Fruit fly (Drosophila melanogaster) whole organism, embryonic: ENCODE measurements around the gene Pss.
A peak's percentile ranks its signal among the peaks of the same experiment; 100 is the strongest.

Source experiments
- Bteb2 ChIP-seq: fragments of 200-800 bp; sonication (Bioruptor generic); optimal IDR thresholded peaks from 2 replicates; lab custom pipeline; 2016; ENCODE audit warnings: missing biosample characterization, missing genetic modification characterization
- C15 ChIP-seq: fragments of 200-800 bp; sonication (Bioruptor generic); IDR thresholded peaks from 3 replicates; pipeline ENCODE4 v1.3.6; 2022; ENCODE audit warnings: missing biosample characterization, missing genetic modification characterization
- CG10979 ChIP-seq: fragments of 200-800 bp; sonication (Bioruptor generic); optimal IDR thresholded peaks from 2 replicates; lab custom pipeline; 2018; ENCODE audit warnings: missing biosample characterization, mild to moderate bottlenecking, missing genetic modification characterization, moderate library complexity
- CG12391 ChIP-seq: fragments of 200-800 bp; sonication (Bioruptor generic); optimal IDR thresholded peaks from 3 replicates; lab custom pipeline; 2018; ENCODE audit warnings: missing biosample characterization, mild to moderate bottlenecking, missing genetic modification characterization, moderate library complexity
- CG12659 ChIP-seq: fragments of 200-800 bp; sonication (Bioruptor generic); optimal IDR thresholded peaks from 3 replicates; lab custom pipeline; 2017; ENCODE audit warnings: mild to moderate bottlenecking, missing biosample characterization, missing genetic modification reagents, missing genetic modification characterization
- CG14014 ChIP-seq: fragments of 200-800 bp; sonication (Bioruptor generic); IDR thresholded peaks from 2 replicates; pipeline ENCODE4 v1.3.6; 2022; ENCODE audit warnings: missing biosample characterization, missing genetic modification characterization
- CG15269 ChIP-seq: fragments of 200-800 bp; sonication (Bioruptor generic); optimal IDR thresholded peaks from 2 replicates; lab custom pipeline; 2018; ENCODE audit warnings: missing biosample characterization, mild to moderate bottlenecking, missing genetic modification characterization, moderate library complexity
- CG16815 ChIP-seq: fragments of 200-800 bp; sonication (Bioruptor generic); optimal IDR thresholded peaks from 3 replicates; lab custom pipeline; 2017; ENCODE audit warnings: missing biosample characterization, mild to moderate bottlenecking, missing genetic modification characterization
- CG2712 ChIP-seq: fragments of 200-800 bp; optimal IDR thresholded peaks from 3 replicates; lab custom pipeline; 2019; ENCODE audit warnings: missing biosample characterization, mild to moderate bottlenecking, missing genetic modification characterization, moderate library complexity
- CG30020 ChIP-seq: fragments of 200-800 bp; optimal IDR thresholded peaks from 2 replicates; lab custom pipeline; 2019; ENCODE audit warnings: missing biosample characterization, mild to moderate bottlenecking, missing genetic modification characterization, moderate library complexity
- CG3065 ChIP-seq: fragments of 200-800 bp; sonication (Bioruptor generic); optimal IDR thresholded peaks from 2 replicates; lab custom pipeline; 2016; ENCODE audit warnings: missing biosample characterization, missing genetic modification characterization
- CG3407 ChIP-seq: fragments of 200-800 bp; sonication (Bioruptor generic); optimal IDR thresholded peaks from 2 replicates; lab custom pipeline; 2018; ENCODE audit warnings: missing biosample characterization, mild to moderate bottlenecking, missing genetic modification characterization
- CG3726 ChIP-seq: fragments of 200-800 bp; sonication (Bioruptor generic); IDR thresholded peaks from 3 replicates; pipeline ENCODE4, ENCODE4 v1.3.6; 2022; ENCODE audit warnings: missing biosample characterization, missing genetic modification characterization
- CG3995 ChIP-seq: fragments of 200-800 bp; sonication (Bioruptor generic); optimal IDR thresholded peaks from 3 replicates; lab custom pipeline; 2016; ENCODE audit warnings: missing biosample characterization, missing genetic modification characterization
- CG5245 ChIP-seq: fragments of 200-800 bp; sonication (Bioruptor generic); optimal IDR thresholded peaks from 3 replicates; lab custom pipeline; 2016; ENCODE audit warnings: missing biosample characterization, missing genetic modification characterization
- CG8290 ChIP-seq, 3 experiments: fragments of 200-800 bp; sonication (Bioruptor generic); optimal IDR thresholded peaks; 2 replicates each; lab custom pipeline; 2016 to 2019; ENCODE audit warnings: missing biosample characterization in 3 of 3, missing genetic modification characterization in 3 of 3, mild to moderate bottlenecking in 2 of 3, moderate library complexity in 1 of 3
- CG8944 ChIP-seq: fragments of 200-800 bp; sonication (Bioruptor generic); optimal IDR thresholded peaks from 3 replicates; lab custom pipeline; 2016; ENCODE audit warnings: missing biosample characterization, missing genetic modification characterization
- CoRest ChIP-seq: fragments of 200-800 bp; sonication (Bioruptor generic); optimal IDR thresholded peaks from 3 replicates; lab custom pipeline; 2018; ENCODE audit warnings: missing biosample characterization, mild to moderate bottlenecking, missing genetic modification characterization, moderate library complexity
- D19B ChIP-seq: fragments of 200-800 bp; sonication (Bioruptor generic); optimal IDR thresholded peaks from 2 replicates; lab custom pipeline; 2017; ENCODE audit warnings: missing biosample characterization, mild to moderate bottlenecking, missing genetic modification characterization
- Eip74EF ChIP-seq, 2 experiments: fragments of 200-800 bp in 1 of 2; fragments of >200 bp in 1 of 2; sonication (Bioruptor generic) in 1 of 2; optimal IDR thresholded peaks; 2 replicates each; lab custom pipeline; 2017 to 2019; ENCODE audit warnings: missing biosample characterization in 2 of 2, missing genetic modification characterization in 2 of 2, mild to moderate bottlenecking in 1 of 2, moderate library complexity in 1 of 2
- HLH3B ChIP-seq: fragments of 200-800 bp; sonication (Bioruptor generic); IDR thresholded peaks from 2 replicates; pipeline ENCODE4 v1.3.6; 2022; ENCODE audit warnings: missing biosample characterization, missing genetic modification characterization
- HLHmδ ChIP-seq: fragments of 200-800 bp; sonication (Bioruptor generic); optimal IDR thresholded peaks from 2 replicates; lab custom pipeline; 2018; ENCODE audit warnings: missing biosample characterization, mild to moderate bottlenecking, missing genetic modification characterization, moderate library complexity
- Hand ChIP-seq: fragments of 200-800 bp; sonication (Bioruptor generic); optimal IDR thresholded peaks from 2 replicates; lab custom pipeline; 2017; ENCODE audit warnings: mild to moderate bottlenecking, missing biosample characterization, missing genetic modification reagents, missing genetic modification characterization
- MTF-1 ChIP-seq: fragments of 200-800 bp; sonication (Bioruptor generic); optimal IDR thresholded peaks from 2 replicates; lab custom pipeline; 2018; ENCODE audit warnings: missing biosample characterization, mild to moderate bottlenecking, missing genetic modification characterization, borderline replicate concordance
- Meics ChIP-seq: fragments of 200-800 bp; sonication (Bioruptor generic); optimal IDR thresholded peaks from 2 replicates; lab custom pipeline; 2017; ENCODE audit warnings: missing biosample characterization, mild to moderate bottlenecking, missing genetic modification characterization
- NC2β ChIP-seq: fragments of 200-800 bp; sonication (Bioruptor generic); optimal IDR thresholded peaks from 2 replicates; lab custom pipeline; 2016; ENCODE audit warnings: missing biosample characterization, missing genetic modification characterization
- Optix ChIP-seq: fragments of 200-800 bp; sonication (Bioruptor generic); IDR thresholded peaks from 3 replicates; pipeline ENCODE4 v1.3.6; 2022; ENCODE audit warnings: missing biosample characterization, missing genetic modification characterization
- PHDP ChIP-seq: fragments of 200-800 bp; sonication (Bioruptor generic); optimal IDR thresholded peaks from 3 replicates; lab custom pipeline; 2018; ENCODE audit warnings: missing biosample characterization, mild to moderate bottlenecking, missing genetic modification characterization, moderate library complexity
- Ptx1 ChIP-seq: fragments of 200-800 bp; sonication (Bioruptor generic); IDR thresholded peaks from 2 replicates; pipeline ENCODE4 v1.3.6; 2022; ENCODE audit warnings: missing biosample characterization, missing genetic modification characterization
- Xbp1 ChIP-seq: fragments of 200-800 bp; sonication (Bioruptor generic); optimal IDR thresholded peaks from 3 replicates; lab custom pipeline; 2016; ENCODE audit warnings: missing biosample characterization, mild to moderate bottlenecking, missing genetic modification characterization
- ab ChIP-seq: fragments of 200-800 bp; sonication (Bioruptor generic); optimal IDR thresholded peaks from 2 replicates; lab custom pipeline; 2016; ENCODE audit warnings: missing biosample characterization, missing genetic modification characterization
- ase ChIP-seq: fragments of 200-800 bp; sonication (Bioruptor generic); IDR thresholded peaks from 3 replicates; pipeline ENCODE4 v1.3.6; 2022; ENCODE audit warnings: missing biosample characterization, missing genetic modification characterization
- ato ChIP-seq: fragments of 200-800 bp; sonication (Bioruptor generic); IDR thresholded peaks from 2 replicates; pipeline ENCODE4 v1.3.6; 2022; ENCODE audit warnings: missing biosample characterization, missing genetic modification characterization; ENCODE audit not compliant: partially characterized antibody
- bigmax ChIP-seq: fragments of 200-800 bp; sonication (Bioruptor generic); optimal IDR thresholded peaks from 2 replicates; lab custom pipeline; 2018; ENCODE audit warnings: missing biosample characterization, mild to moderate bottlenecking, missing genetic modification characterization
- cas ChIP-seq: fragments of 200-800 bp; sonication (Bioruptor generic); IDR thresholded peaks from 2 replicates; pipeline ENCODE4 v1.3.6; 2022; ENCODE audit warnings: missing biosample characterization, missing genetic modification characterization
- danr ChIP-seq: fragments of 200-800 bp; sonication (Bioruptor generic); IDR thresholded peaks from 2 replicates; pipeline ENCODE4 v1.3.6; 2022; ENCODE audit warnings: missing biosample characterization, missing genetic modification characterization
- fd102C ChIP-seq: fragments of 200-800 bp; sonication (Bioruptor generic); optimal IDR thresholded peaks from 2 replicates; lab custom pipeline; 2018; ENCODE audit warnings: missing biosample characterization, mild to moderate bottlenecking, missing genetic modification characterization, moderate library complexity
- grau ChIP-seq: fragments of 200-800 bp; optimal IDR thresholded peaks from 3 replicates; lab custom pipeline; 2019; ENCODE audit warnings: missing biosample characterization, mild to moderate bottlenecking, missing genetic modification characterization, moderate library complexity
- lola ChIP-seq, 3 experiments: fragments of >200 bp in 2 of 3; fragments of 200-800 bp in 1 of 3; sonication (Bioruptor generic) in 1 of 3; optimal IDR thresholded peaks; 2 replicates each; lab custom pipeline; 2017 to 2019; ENCODE audit warnings: missing biosample characterization in 3 of 3, missing genetic modification characterization in 3 of 3, mild to moderate bottlenecking in 1 of 3, moderate library complexity in 1 of 3
- lov ChIP-seq, 2 experiments: fragments of 200-800 bp in 1 of 2; fragments of >200 bp in 1 of 2; sonication (Bioruptor generic) in 1 of 2; IDR thresholded peaks in 1 of 2; optimal IDR thresholded peaks in 1 of 2; 2 replicates in 1 of 2; 3 replicates in 1 of 2; pipeline versions ENCODE4 v1.3.6 to Lab custom; 2017 to 2022; ENCODE audit warnings: missing biosample characterization in 1 of 2, missing genetic modification characterization in 1 of 2
- mirr ChIP-seq: fragments of 200-800 bp; sonication (Bioruptor generic); optimal IDR thresholded peaks from 3 replicates; lab custom pipeline; 2018; ENCODE audit warnings: missing biosample characterization, mild to moderate bottlenecking, missing genetic modification characterization
- onecut ChIP-seq: fragments of 200-800 bp; sonication (Bioruptor generic); IDR thresholded peaks from 2 replicates; pipeline ENCODE4 v1.3.6; 2022; ENCODE audit warnings: missing biosample characterization, missing genetic modification characterization
- slbo ChIP-seq: fragments of 200-800 bp; sonication (Bioruptor generic); IDR thresholded peaks from 2 replicates; pipeline ENCODE4 v1.3.6; 2022; ENCODE audit warnings: missing biosample characterization, missing genetic modification characterization
- slp2 ChIP-seq: fragments of 200-800 bp; sonication (Bioruptor generic); optimal IDR thresholded peaks from 2 replicates; lab custom pipeline; 2016; ENCODE audit warnings: missing biosample characterization, missing genetic modification characterization
- tap ChIP-seq: fragments of 200-800 bp; optimal IDR thresholded peaks from 3 replicates; lab custom pipeline; 2019; ENCODE audit warnings: missing biosample characterization, mild to moderate bottlenecking, missing genetic modification characterization, moderate library complexity
- twi ChIP-seq: fragments of 200-800 bp; optimal IDR thresholded peaks from 2 replicates; lab custom pipeline; 2019; ENCODE audit warnings: missing biosample characterization, mild to moderate bottlenecking, missing genetic modification characterization, moderate library complexity
- tx ChIP-seq: fragments of 200-800 bp; sonication (Bioruptor generic); optimal IDR thresholded peaks from 2 replicates; lab custom pipeline; 2016; ENCODE audit warnings: missing biosample characterization, missing genetic modification characterization

The Pss gene

DNA sequence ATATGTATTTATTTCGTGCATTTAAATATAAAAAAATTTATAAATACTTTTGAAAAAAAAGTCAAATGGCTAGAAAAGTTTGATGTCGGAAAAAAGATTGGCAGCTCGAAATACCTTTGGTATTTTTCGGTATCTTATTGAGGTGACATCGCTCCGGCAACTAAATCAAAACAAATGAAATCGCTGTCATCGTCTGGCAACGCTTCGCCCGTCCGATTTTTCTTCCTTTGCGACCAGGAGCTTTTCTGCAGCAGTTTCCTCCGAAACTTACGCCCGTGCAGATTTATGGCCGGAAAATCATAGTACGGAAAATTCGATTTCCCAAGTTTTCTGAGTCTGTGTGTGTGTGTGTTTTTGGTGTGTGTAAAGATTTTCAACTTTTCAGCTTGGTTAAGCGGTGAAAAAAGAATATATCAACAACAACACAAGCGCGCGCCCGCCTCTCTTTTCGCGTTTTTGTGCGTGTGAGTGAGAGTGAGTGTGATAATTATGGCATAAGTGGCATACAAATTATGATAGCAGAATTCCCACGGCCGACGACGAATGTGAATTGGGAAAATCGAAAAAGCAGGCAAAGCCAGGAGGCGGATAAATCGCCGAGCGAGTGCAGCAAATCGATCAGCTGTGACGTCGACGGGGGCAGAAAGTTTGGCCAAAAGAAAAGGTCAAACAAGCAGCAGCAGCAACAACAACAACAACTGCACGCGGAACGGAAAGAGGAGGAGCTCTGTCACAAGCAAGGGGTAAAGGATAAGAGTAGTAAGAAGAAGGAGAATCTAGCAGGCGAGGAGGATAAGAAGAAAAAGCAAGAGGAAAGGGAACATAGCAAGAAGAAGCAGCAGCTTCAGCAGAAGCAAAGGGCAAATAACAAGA lies 28.6 kb downstream of the Pss start, which contains the start of gene CG32425 (continued):
- TF ChIP-seq Eip74EF (GFP tag; optimal IDR thresholded peaks at IDR 0.05; lab: Kevin White, UChicago) (no peak), Hand (GFP tag; lab: Kevin White, UChicago) (no peak), CG3726 (GFP tag; lab: Robert Waterston, UW) (no peak), CG3407 (GFP tag; lab: Kevin White, UChicago) (no peak), MTF-1 (GFP tag; lab: Kevin White, UChicago) (no peak), Optix (GFP tag; lab: Robert Waterston, UW) (no peak), Xbp1 (GFP tag; lab: Kevin White, UChicago) (peak; percentile 1), tap (tag; lab: Kevin White, UChicago) (no peak), CG16815 (GFP tag; lab: Kevin White, UChicago) (no peak), CG8944 (GFP tag; lab: Kevin White, UChicago) (no peak), mirr (GFP tag; lab: Kevin White, UChicago) (no peak), C15 (GFP tag; lab: Robert Waterston, UW) (no peak), slbo (peak; percentile 45; the same call in 1 of the 2 replicates), Meics (GFP tag; lab: Kevin White, UChicago) (no peak), ase (0 out of 3 replicates have a peak, but pooled peaks have one; percentile 12), CoRest (tag; lab: Kevin White, UChicago) (peak; percentile 36), twi (tag; lab: Kevin White, UChicago) (no peak), HLHmδ (GFP tag; lab: Kevin White, UChicago) (no peak), NC2β (GFP tag; lab: Kevin White, UChicago) (no peak), CG10979 (no peak), cas (no peak), D19B (no peak), ato (GFP tag; lab: Robert Waterston, UW) (no peak), CG3065 (GFP tag; lab: Kevin White, UChicago) (no peak), fd102C (GFP tag; lab: Kevin White, UChicago) (no peak), bigmax (GFP tag; lab: Kevin White, UChicago) (peak; percentile 27), CG15269 (tag; lab: Kevin White, UChicago) (peak; percentile 21), lov (optimal IDR thresholded peaks at IDR 0.05; lab: Kevin White, UChicago) (no peak), lov (GFP tag; IDR thresholded peaks at IDR 0.05; lab: Robert Waterston, UW) (no peak), CG30020 (tag; lab: Kevin White, UChicago) (peak; percentile 14), HLH3B (GFP tag; lab: Robert Waterston, UW) (no peak), lola (GFP tag; optimal IDR thresholded peaks at IDR 0.05; lab: Kevin White, UChicago) (no peak), grau (tag; lab: Kevin White, UChicago) (peak; percentile 8), onecut (GFP tag; lab: Robert Waterston, UW) (0 out of 2 replicates have a peak, but pooled peaks have one; percentile 27), danr (no peak), CG2712 (tag; lab: Kevin White, UChicago) (peak; percentile 23), CG5245 (GFP tag; lab: Kevin White, UChicago) (no peak), PHDP (tag; lab: Kevin White, UChicago) (no peak), CG12659 (GFP tag; lab: Kevin White, UChicago) (peak; percentile 55), tx (no peak), CG8290 (GFP tag; optimal IDR thresholded peaks at IDR 0.05; lab: Kevin White, UChicago) (no peak), CG8290 (tag; optimal IDR thresholded peaks at IDR 0.05; lab: Kevin White, UChicago) (peak in 1 of 2 experiments; percentile 1), CG14014 (no peak), Ptx1 (GFP tag; lab: Robert Waterston, UW) (no peak), CG12391 (tag; lab: Kevin White, UChicago) (peak; percentile 24), ab (GFP tag; lab: Kevin White, UChicago) (no peak), CG3995 (peak; percentile 42), Bteb2 (GFP tag; lab: Kevin White, UChicago) (no peak), slp2 (GFP tag; lab: Kevin White, UChicago) (no peak)
